Fruit fly (Drosophila melanogaster) whole organism, embryonic: ENCODE measurements around the gene Sk1.
A peak's percentile ranks its signal among the peaks of the same experiment; 100 is the strongest.

ENCODE experiments used
- Awh ChIP-seq: fragments of 200-800 bp; sonication (Bioruptor generic); IDR thresholded peaks from 2 replicates; pipeline ENCODE4, ENCODE4 v1.3.6; 2022; ENCODE audit warnings: missing biosample characterization, missing genetic modification characterization
- B-H1 ChIP-seq: fragments of 200-800 bp; sonication (Bioruptor generic); IDR thresholded peaks from 3 replicates; pipeline ENCODE4 v1.3.6; 2022; ENCODE audit warnings: missing biosample characterization, missing genetic modification characterization
- CG10366 ChIP-seq: fragments of 200-800 bp; sonication (Bioruptor generic); IDR thresholded peaks from 2 replicates; pipeline ENCODE4 v1.3.6; 2022; ENCODE audit warnings: missing biosample characterization, missing genetic modification characterization
- CG11085 ChIP-seq: fragments of 200-800 bp; sonication (Bioruptor generic); IDR thresholded peaks from 2 replicates; pipeline ENCODE4 v1.3.6; 2022; ENCODE audit warnings: missing biosample characterization, missing genetic modification characterization
- CG13296 ChIP-seq: fragments of 200-800 bp; sonication (Bioruptor generic); optimal IDR thresholded peaks from 3 replicates; lab custom pipeline; 2018; ENCODE audit warnings: missing biosample characterization, mild to moderate bottlenecking, missing genetic modification characterization
- CG13624 ChIP-seq: fragments of 200-800 bp; sonication (Bioruptor generic); optimal IDR thresholded peaks from 2 replicates; lab custom pipeline; 2016; ENCODE audit warnings: missing biosample characterization, missing genetic modification characterization
- CG15073 ChIP-seq: fragments of 200-800 bp; sonication (Bioruptor generic); optimal IDR thresholded peaks from 2 replicates; lab custom pipeline; 2016; ENCODE audit warnings: missing biosample characterization, missing genetic modification characterization
- CG1603 ChIP-seq: fragments of 200-800 bp; sonication (Bioruptor generic); optimal IDR thresholded peaks from 2 replicates; lab custom pipeline; 2019; ENCODE audit warnings: missing biosample characterization, mild to moderate bottlenecking, missing genetic modification characterization, moderate library complexity
- CG16779 ChIP-seq: fragments of 200-800 bp; sonication (Bioruptor generic); IDR thresholded peaks from 2 replicates; pipeline ENCODE4 v1.3.6; 2022; ENCODE audit warnings: missing biosample characterization, missing genetic modification characterization
- CG18764 ChIP-seq: fragments of 200-800 bp; sonication (Bioruptor generic); optimal IDR thresholded peaks from 3 replicates; lab custom pipeline; 2016; ENCODE audit warnings: missing biosample characterization, missing genetic modification characterization
- CG2678 ChIP-seq: fragments of 200-800 bp; sonication (Bioruptor generic); optimal IDR thresholded peaks from 3 replicates; lab custom pipeline; 2019; ENCODE audit warnings: missing biosample characterization, mild to moderate bottlenecking, missing genetic modification characterization, moderate library complexity
- CG30020 ChIP-seq: fragments of 200-800 bp; optimal IDR thresholded peaks from 2 replicates; lab custom pipeline; 2019; ENCODE audit warnings: missing biosample characterization, mild to moderate bottlenecking, missing genetic modification characterization, moderate library complexity
- CG30403 ChIP-seq: fragments of 200-800 bp; sonication (Bioruptor generic); optimal IDR thresholded peaks from 3 replicates; lab custom pipeline; 2016; ENCODE audit warnings: missing biosample characterization, missing genetic modification characterization
- CG31388 ChIP-seq: fragments of 200-800 bp; sonication (Bioruptor generic); optimal IDR thresholded peaks from 2 replicates; lab custom pipeline; 2016; ENCODE audit warnings: missing biosample characterization, missing genetic modification characterization
- CG32767 ChIP-seq: fragments of 200-800 bp; sonication (Bioruptor generic); IDR thresholded peaks from 2 replicates; pipeline ENCODE4 v1.3.6; 2022; ENCODE audit warnings: missing biosample characterization, missing genetic modification characterization
- CG4404 ChIP-seq: fragments of 200-800 bp; sonication (Bioruptor generic); IDR thresholded peaks from 2 replicates; pipeline ENCODE4 v1.3.6; 2022; ENCODE audit warnings: missing biosample characterization, missing genetic modification characterization
- CG6689 ChIP-seq: fragments of 200-800 bp; sonication (Bioruptor generic); IDR thresholded peaks from 2 replicates; pipeline ENCODE4 v1.3.6; 2022; ENCODE audit warnings: missing biosample characterization, missing genetic modification characterization
- CG6854 ChIP-seq: fragments of 200-800 bp; sonication (Bioruptor generic); optimal IDR thresholded peaks from 3 replicates; lab custom pipeline; 2017; ENCODE audit warnings: missing biosample characterization, mild to moderate bottlenecking, missing genetic modification characterization
- CG7963 ChIP-seq: fragments of 200-800 bp; sonication (Bioruptor generic); IDR thresholded peaks from 3 replicates; pipeline ENCODE4 v1.3.6; 2022; ENCODE audit warnings: missing biosample characterization, missing genetic modification characterization; ENCODE audit not compliant: partially characterized antibody
- CG9609 ChIP-seq: fragments of 200-800 bp; sonication (Bioruptor generic); optimal IDR thresholded peaks from 3 replicates; lab custom pipeline; 2016; ENCODE audit warnings: missing biosample characterization, missing genetic modification characterization
- CG9817 ChIP-seq: fragments of 200-800 bp; sonication (Bioruptor generic); optimal IDR thresholded peaks from 2 replicates; lab custom pipeline; 2018; ENCODE audit warnings: missing biosample characterization, mild to moderate bottlenecking, missing genetic modification characterization, moderate library complexity
- D19A ChIP-seq: fragments of 200-800 bp; optimal IDR thresholded peaks from 3 replicates; lab custom pipeline; 2019; ENCODE audit warnings: missing biosample characterization, mild to moderate bottlenecking, missing genetic modification characterization, moderate library complexity
- Deaf1 ChIP-seq: fragments of 200-800 bp; optimal IDR thresholded peaks from 3 replicates; lab custom pipeline; 2019; ENCODE audit warnings: missing biosample characterization, mild to moderate bottlenecking, missing genetic modification characterization, moderate library complexity
- Gsc ChIP-seq: fragments of 200-800 bp; sonication (Bioruptor generic); IDR thresholded peaks from 2 replicates; pipeline ENCODE4 v1.3.6; 2022; ENCODE audit warnings: missing biosample characterization, missing genetic modification characterization
- Hey ChIP-seq: fragments of 200-800 bp; sonication (Bioruptor generic); optimal IDR thresholded peaks from 3 replicates; lab custom pipeline; 2018; ENCODE audit warnings: missing biosample characterization, mild to moderate bottlenecking, missing genetic modification characterization
- HmgD ChIP-seq: fragments of 200-800 bp; sonication (Bioruptor generic); optimal IDR thresholded peaks from 3 replicates; lab custom pipeline; 2016; ENCODE audit warnings: missing biosample characterization, missing genetic modification characterization
- Hr51 ChIP-seq, 2 experiments: fragments of 200-800 bp; sonication (Bioruptor generic); optimal IDR thresholded peaks; 2 replicates in 1 of 2; 3 replicates in 1 of 2; lab custom pipeline; 2016 to 2018; ENCODE audit warnings: missing biosample characterization in 2 of 2, missing genetic modification characterization in 2 of 2, mild to moderate bottlenecking in 1 of 2, moderate library complexity in 1 of 2
- Sry-β ChIP-seq: fragments of 200-800 bp; sonication (Bioruptor generic); optimal IDR thresholded peaks from 2 replicates; lab custom pipeline; 2018; ENCODE audit warnings: missing biosample characterization, mild to moderate bottlenecking, missing genetic modification characterization, moderate library complexity
- Trl ChIP-seq, 3 experiments: fragments of >200 bp in 2 of 3; fragments of 200-800 bp in 1 of 3; sonication (Bioruptor generic) in 1 of 3; optimal IDR thresholded peaks; 2 replicates in 1 of 3; 3 replicates in 2 of 3; lab custom pipeline; 2016 to 2017; ENCODE audit warnings: missing biosample characterization in 1 of 3, missing genetic modification characterization in 1 of 3
- Xbp1 ChIP-seq: fragments of 200-800 bp; sonication (Bioruptor generic); optimal IDR thresholded peaks from 3 replicates; lab custom pipeline; 2016; ENCODE audit warnings: missing biosample characterization, mild to moderate bottlenecking, missing genetic modification characterization
- cad ChIP-seq: fragments of >200 bp; optimal IDR thresholded peaks from 2 replicates; lab custom pipeline; 2017; ENCODE audit warnings: missing biosample characterization, missing genetic modification characterization
- crc ChIP-seq: fragments of 200-800 bp; sonication (Bioruptor generic); optimal IDR thresholded peaks from 2 replicates; lab custom pipeline; 2016; ENCODE audit warnings: missing biosample characterization, missing genetic modification characterization
- da ChIP-seq: fragments of 200-800 bp; sonication (Bioruptor generic); optimal IDR thresholded peaks from 2 replicates; lab custom pipeline; 2016; ENCODE audit warnings: missing biosample characterization, missing genetic modification characterization
- dan ChIP-seq: fragments of 200-800 bp; sonication (Bioruptor generic); IDR thresholded peaks from 2 replicates; pipeline ENCODE4 v1.3.6; 2022; ENCODE audit warnings: missing biosample characterization, missing genetic modification characterization
- dysf ChIP-seq: fragments of 200-800 bp; sonication (Bioruptor generic); IDR thresholded peaks from 3 replicates; pipeline ENCODE4 v1.3.6; 2022; ENCODE audit warnings: missing biosample characterization, missing genetic modification characterization
- fd64A ChIP-seq: fragments of 200-800 bp; sonication (Bioruptor generic); optimal IDR thresholded peaks from 3 replicates; lab custom pipeline; 2018; ENCODE audit warnings: missing biosample characterization, mild to moderate bottlenecking, missing genetic modification characterization
- gcm2 ChIP-seq: fragments of 200-800 bp; sonication (Bioruptor generic); optimal IDR thresholded peaks from 2 replicates; lab custom pipeline; 2016; ENCODE audit warnings: missing biosample characterization, missing genetic modification characterization
- gem ChIP-seq: fragments of 200-800 bp; sonication (Bioruptor generic); optimal IDR thresholded peaks from 2 replicates; lab custom pipeline; 2019; ENCODE audit warnings: missing biosample characterization, mild to moderate bottlenecking, missing genetic modification characterization, moderate library complexity
- gsb ChIP-seq: fragments of 200-800 bp; sonication (Bioruptor generic); IDR thresholded peaks from 2 replicates; pipeline ENCODE4 v1.3.6; 2022; ENCODE audit warnings: missing biosample characterization, missing genetic modification characterization
- insv ChIP-seq, 2 experiments: fragments of 200-800 bp; sonication (Bioruptor generic); optimal IDR thresholded peaks; 3 replicates each; lab custom pipeline; 2016 to 2018; ENCODE audit warnings: missing biosample characterization in 2 of 2, missing genetic modification characterization in 2 of 2
- ken ChIP-seq: fragments of 200-800 bp; sonication (Bioruptor generic); IDR thresholded peaks from 3 replicates; pipeline ENCODE4 v1.3.6; 2022; ENCODE audit warnings: missing biosample characterization, missing genetic modification characterization
- lbe ChIP-seq: fragments of 200-800 bp; sonication (Bioruptor generic); optimal IDR thresholded peaks from 2 replicates; lab custom pipeline; 2016; ENCODE audit warnings: missing biosample characterization, mild to moderate bottlenecking, missing genetic modification characterization
- lilli ChIP-seq: fragments of 200-800 bp; sonication (Bioruptor generic); optimal IDR thresholded peaks from 3 replicates; lab custom pipeline; 2016; ENCODE audit warnings: missing biosample characterization, missing genetic modification characterization
- pros ChIP-seq: fragments of 200-800 bp; sonication (Bioruptor generic); optimal IDR thresholded peaks from 3 replicates; lab custom pipeline; 2019; ENCODE audit warnings: missing biosample characterization, mild to moderate bottlenecking, missing genetic modification characterization, moderate library complexity
- slou ChIP-seq: fragments of 200-800 bp; sonication (Bioruptor generic); optimal IDR thresholded peaks from 3 replicates; lab custom pipeline; 2016; ENCODE audit warnings: missing biosample characterization, missing genetic modification characterization
- sna ChIP-seq: fragments of 200-800 bp; sonication (Bioruptor generic); IDR thresholded peaks from 2 replicates; pipeline ENCODE4 v1.3.6; 2022; ENCODE audit warnings: missing biosample characterization, missing genetic modification characterization; ENCODE audit not compliant: partially characterized antibody
- sr ChIP-seq: fragments of 200-800 bp; sonication (Bioruptor generic); IDR thresholded peaks from 3 replicates; pipeline ENCODE4 v1.3.6; 2022; ENCODE audit warnings: missing biosample characterization, missing genetic modification characterization
- tgo ChIP-seq: fragments of 200-800 bp; sonication (Bioruptor generic); IDR thresholded peaks from 3 replicates; pipeline ENCODE4 v1.3.6; 2022; ENCODE audit warnings: missing biosample characterization, missing genetic modification characterization
- tll ChIP-seq, 2 experiments: fragments of 200-800 bp in 1 of 2; fragments of >200 bp in 1 of 2; sonication (Bioruptor generic) in 1 of 2; optimal IDR thresholded peaks; 2 replicates each; lab custom pipeline; 2017 to 2019; ENCODE audit warnings: missing biosample characterization in 2 of 2, missing genetic modification characterization in 2 of 2, mild to moderate bottlenecking in 1 of 2, moderate library complexity in 1 of 2
- zen ChIP-seq: fragments of 200-800 bp; sonication (Bioruptor generic); optimal IDR thresholded peaks from 3 replicates; lab custom pipeline; 2018; ENCODE audit warnings: missing biosample characterization, mild to moderate bottlenecking, missing genetic modification characterization, moderate library complexity

Sk1 gene

DNA sequence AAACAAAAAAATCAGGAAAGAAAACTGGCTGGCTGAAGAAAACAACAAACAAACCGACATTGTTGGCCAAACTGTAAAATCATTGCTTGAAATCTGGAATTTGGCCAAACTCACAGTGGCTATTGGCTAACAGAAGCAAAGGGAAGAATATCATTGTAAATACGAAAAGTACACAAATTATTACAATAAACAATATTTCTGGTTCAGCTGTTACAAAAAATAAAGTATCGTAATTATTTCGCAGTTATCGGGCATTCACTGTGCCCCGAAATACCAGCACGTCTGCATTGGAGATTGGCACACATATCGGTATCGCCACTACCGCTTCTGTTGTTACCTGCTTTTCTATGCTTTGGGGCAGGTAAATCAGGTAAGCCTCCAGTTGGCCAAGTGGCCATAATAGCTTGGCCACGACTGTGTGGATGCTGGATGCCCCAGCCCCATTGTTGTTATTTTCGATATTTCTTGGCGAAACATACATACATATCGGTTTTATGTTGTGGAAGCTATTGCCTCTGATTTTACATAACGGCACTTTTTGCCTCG, 8.8 kb downstream of the Sk1 start (continued):
- no peak for TF ChIP-seq cad
- TF ChIP-seq sr (GFP tag; lab: Robert Waterston, UW): no peak
- TF ChIP-seq CG30403 (GFP tag; lab: Kevin White, UChicago): peak; percentile 50
- TF ChIP-seq CG32767: no peak
- TF ChIP-seq CG31388 (GFP tag; lab: Kevin White, UChicago): no peak
- TF ChIP-seq Gsc (GFP tag; lab: Robert Waterston, UW): no peak
- TF ChIP-seq Sry-β (GFP tag; lab: Kevin White, UChicago): no peak
- TF ChIP-seq CG6854 (GFP tag; lab: Kevin White, UChicago): no peak
- 0 out of 2 replicates have a peak, but pooled peaks have one; percentile 33 for TF ChIP-seq CG4404 (GFP tag; lab: Robert Waterston, UW)
- TF ChIP-seq ken (GFP tag; lab: Robert Waterston, UW): no peak; the same call in 2 of the 3 replicates
- no peak for TF ChIP-seq insv (GFP tag; optimal IDR thresholded peaks at IDR 0.05; lab: Kevin White, UChicago)
- TF ChIP-seq CG9609 (GFP tag; lab: Kevin White, UChicago): no peak
- TF ChIP-seq crc (GFP tag; lab: Kevin White, UChicago): no peak
- no peak for TF ChIP-seq slou
- no peak for TF ChIP-seq CG18764 (GFP tag; lab: Kevin White, UChicago)
- TF ChIP-seq da (GFP tag; lab: Kevin White, UChicago): no peak
- peak; percentile 54 for TF ChIP-seq CG13624
- TF ChIP-seq Deaf1 (tag; lab: Kevin White, UChicago): no peak
- no peak for TF ChIP-seq lbe
- TF ChIP-seq tll (GFP tag; optimal IDR thresholded peaks at IDR 0.05; lab: Kevin White, UChicago): no peak
- 0 out of 2 replicates have a peak, but pooled peaks have one; percentile 16 for TF ChIP-seq CG16779 (GFP tag; lab: Robert Waterston, UW)
- peak; percentile 63 for TF ChIP-seq CG6689 (GFP tag; lab: Robert Waterston, UW)
- TF ChIP-seq dan (GFP tag; lab: Robert Waterston, UW): no peak
- no peak for TF ChIP-seq Hey
- no peak for TF ChIP-seq fd64A (GFP tag; lab: Kevin White, UChicago)
- peak; percentile 63 for TF ChIP-seq gem (tag; lab: Kevin White, UChicago)
- TF ChIP-seq CG9817: peak; percentile 41
- TF ChIP-seq Awh (GFP tag; lab: Robert Waterston, UW): 0 out of 2 replicates have a peak, but pooled peaks have one; percentile 8
- TF ChIP-seq D19A (tag; lab: Kevin White, UChicago): no peak
- no peak for TF ChIP-seq HmgD (GFP tag; lab: Kevin White, UChicago)
- TF ChIP-seq tgo (GFP tag; lab: Robert Waterston, UW): peak; percentile 63
- peak; percentile 36; the same call in 1 of the 2 replicates for TF ChIP-seq gsb (GFP tag; lab: Robert Waterston, UW)
- peak; percentile 58 for TF ChIP-seq CG2678
- peak; percentile 67 for TF ChIP-seq lilli (GFP tag; lab: Kevin White, UChicago)
- TF ChIP-seq CG7963 (GFP tag; lab: Robert Waterston, UW): no peak
- TF ChIP-seq CG1603 (tag; lab: Kevin White, UChicago): peak; percentile 64
- TF ChIP-seq CG30020 (tag; lab: Kevin White, UChicago): no peak
- TF ChIP-seq zen (tag; lab: Kevin White, UChicago): peak; percentile 26
- TF ChIP-seq CG10366 (GFP tag; lab: Robert Waterston, UW): peak; percentile 53; the same call in 1 of the 2 replicates
- peak; percentile 57 for TF ChIP-seq CG13296 (GFP tag; lab: Kevin White, UChicago)
- peak; percentile 27 to 65 for TF ChIP-seq Hr51 (GFP tag; optimal IDR thresholded peaks at IDR 0.05; lab: Kevin White, UChicago)
- peak; percentile 60 for TF ChIP-seq Xbp1 (GFP tag; lab: Kevin White, UChicago)
- TF ChIP-seq gcm2 (GFP tag; lab: Kevin White, UChicago): no peak
- TF ChIP-seq CG11085 (GFP tag; lab: Robert Waterston, UW): peak; percentile 60; the same call in 1 of the 2 replicates
- no peak for TF ChIP-seq Trl (optimal IDR thresholded peaks at IDR 0.05; lab: Kevin White, UChicago)
- TF ChIP-seq Trl (GFP tag; optimal IDR thresholded peaks at IDR 0.05; lab: Kevin White, UChicago): no peak
- no peak for TF ChIP-seq pros
- TF ChIP-seq B-H1 (GFP tag; lab: Robert Waterston, UW): peak; percentile 42; the same call in 2 of the 3 replicates
- TF ChIP-seq dysf (GFP tag; lab: Robert Waterston, UW): peak; percentile 82
- TF ChIP-seq CG15073: peak; percentile 13
- TF ChIP-seq sna: no peak
